Worm (Caenorhabditis elegans): ENCODE measurements around the gene rfip-2.

- TF ChIP-seq ztf-4 (tag; optimal IDR thresholded peaks at IDR 0.05) (no peak), egl-27 (tag; optimal IDR thresholded peaks at IDR 0.05) (no peak), zag-1 (tag; optimal IDR thresholded peaks at IDR 0.05) (no peak), R02D3.7 (tag; optimal IDR thresholded peaks at IDR 0.05) (no peak), blmp-1 (tag; optimal IDR thresholded peaks at IDR 0.05; ENCODE audit: insufficient read depth) (no peak), ama-1 (optimal IDR thresholded peaks at IDR 0.05) (no peak), F13H6.1 (tag; optimal IDR thresholded peaks at IDR 0.05) (no peak)
These were observed 48.3 kb upstream of the rfip-2 start, which contains the start of gene Y39F10C.1 for ce11 chrII:675303-675702.

Measured in whole organism, L2 larva.